Worm (Caenorhabditis elegans) whole organism, late embryonic: ENCODE data around the gene C27D6.3.
A peak's percentile ranks its signal among the peaks of the same experiment; 100 is the strongest.

Experiments used
- C08G9.2 ChIP-seq: sonication (generic microtip); optimal IDR thresholded peaks from 2 replicates; lab custom pipeline; 2016; ENCODE audit warnings: mild to moderate bottlenecking, missing genetic modification characterization, moderate library complexity, missing compliant biosample characterization
- F13H6.1 ChIP-seq: sonication (generic microtip); optimal IDR thresholded peaks from 2 replicates; lab custom pipeline; 2016; ENCODE audit warnings: missing genetic modification characterization, missing compliant biosample characterization
- T23F11.4 ChIP-seq: fragments of 200-800 bp; sonication (Bioruptor generic); optimal IDR thresholded peaks from 2 replicates; lab custom pipeline; 2018; ENCODE audit warnings: mild to moderate bottlenecking, missing genetic modification characterization, missing compliant biosample characterization
- ceh-14 ChIP-seq: sonication (generic microtip); optimal IDR thresholded peaks from 2 replicates; lab custom pipeline; 2016; ENCODE audit warnings: missing genotype, missing genetic modification characterization, missing compliant biosample characterization
- ceh-2 ChIP-seq: sonication (generic microtip); optimal IDR thresholded peaks from 2 replicates; lab custom pipeline; 2016; ENCODE audit warnings: missing genotype, missing genetic modification characterization, missing compliant biosample characterization
- ceh-22 ChIP-seq: sonication (generic microtip); optimal IDR thresholded peaks from 2 replicates; lab custom pipeline; 2017; ENCODE audit warnings: missing biosample characterization, missing genetic modification characterization
- ceh-30 ChIP-seq: fragments of 150-350 bp; optimal IDR thresholded peaks from 2 replicates; lab custom pipeline; 2014; ENCODE audit warnings: missing biosample characterization, missing genetic modification characterization
- ceh-6 ChIP-seq: fragments of 200-800 bp; sonication (Bioruptor generic); optimal IDR thresholded peaks from 2 replicates; lab custom pipeline; 2018; ENCODE audit warnings: mild to moderate bottlenecking, missing genetic modification characterization, missing compliant biosample characterization
- dmd-4 ChIP-seq: sonication (generic microtip); optimal IDR thresholded peaks from 2 replicates; lab custom pipeline; 2016; ENCODE audit warnings: borderline replicate concordance, missing genetic modification characterization, missing compliant biosample characterization
- dve-1 ChIP-seq: sonication (generic microtip); optimal IDR thresholded peaks from 2 replicates; lab custom pipeline; 2017; ENCODE audit warnings: antibody characterized with exemption, mild to moderate bottlenecking, missing genetic modification characterization, missing compliant biosample characterization
- elt-2 ChIP-seq: sonication (generic microtip); optimal IDR thresholded peaks from 2 replicates; lab custom pipeline; 2016; ENCODE audit warnings: missing genetic modification reagents, missing genetic modification characterization, missing compliant biosample characterization
- elt-4 ChIP-seq: sonication (generic microtip); optimal IDR thresholded peaks from 2 replicates; lab custom pipeline; 2016; ENCODE audit warnings: missing genetic modification characterization, missing compliant biosample characterization
- ets-4 ChIP-seq: sonication (generic microtip); optimal IDR thresholded peaks from 2 replicates; lab custom pipeline; 2016; ENCODE audit warnings: missing genetic modification characterization, missing compliant biosample characterization
- gmeb-2 ChIP-seq: sonication (generic microtip); optimal IDR thresholded peaks from 2 replicates; lab custom pipeline; 2016; ENCODE audit warnings: missing genetic modification characterization, inconsistent platforms, missing compliant biosample characterization
- hlh-30 ChIP-seq: sonication (generic microtip); optimal IDR thresholded peaks from 2 replicates; lab custom pipeline; 2017; ENCODE audit warnings: antibody characterized with exemption, missing genetic modification characterization, missing compliant biosample characterization; ENCODE audit not compliant: insufficient read depth
- hlh-8 ChIP-seq: sonication (generic microtip); optimal IDR thresholded peaks from 2 replicates; lab custom pipeline; 2016; ENCODE audit warnings: missing genotype, missing genetic modification characterization, missing compliant biosample characterization
- lim-6 ChIP-seq: sonication (generic microtip); optimal IDR thresholded peaks from 2 replicates; lab custom pipeline; 2016; ENCODE audit warnings: missing genetic modification characterization, missing compliant biosample characterization
- nhr-232 ChIP-seq: sonication (generic microtip); optimal IDR thresholded peaks from 2 replicates; lab custom pipeline; 2016; ENCODE audit warnings: missing genetic modification characterization, missing compliant biosample characterization
- unc-3 ChIP-seq, 2 experiments: fragments of 200-800 bp in 1 of 2; sonication (Bioruptor generic) in 1 of 2; sonication (generic microtip) in 1 of 2; conservative IDR thresholded peaks in 1 of 2; optimal IDR thresholded peaks in 1 of 2; 2 replicates each; pipeline versions ENCODE4 v1.3.6 to Lab custom; 2016 to 2022; ENCODE audit warnings: missing compliant biosample characterization in 2 of 2, missing genetic modification characterization in 2 of 2, missing genetic modification reagents in 1 of 2
- unc-42 ChIP-seq: sonication (generic microtip); optimal IDR thresholded peaks from 2 replicates; lab custom pipeline; 2016; ENCODE audit warnings: missing genotype, missing genetic modification characterization, missing compliant biosample characterization
- ztf-16 ChIP-seq: sonication (generic microtip); optimal IDR thresholded peaks from 2 replicates; lab custom pipeline; 2017; ENCODE audit warnings: missing genetic modification characterization, missing compliant biosample characterization

C27D6.3 gene

DNA sequence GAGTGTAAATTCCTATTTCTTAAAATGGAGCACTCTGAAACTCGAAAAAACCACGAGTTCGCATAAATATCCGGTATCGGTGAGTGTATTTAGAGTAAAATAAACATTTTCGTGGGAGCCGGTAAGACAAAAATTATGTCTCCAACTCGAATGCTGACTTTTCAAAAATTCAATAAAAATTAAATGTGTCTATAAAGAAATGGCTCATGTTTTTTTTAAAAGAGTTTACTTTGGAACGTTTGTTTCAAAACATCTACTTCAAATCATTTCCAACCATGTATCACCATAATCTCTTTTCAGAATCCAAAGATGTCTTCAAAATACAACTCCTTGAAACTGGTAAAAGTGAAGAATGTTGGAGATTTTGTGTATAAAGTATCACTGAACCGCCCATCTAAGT lies 31.7 kb downstream of the C27D6.3 start, which contains the start of gene F58A6.1:
TSS of gene F58A6.1 (plus strand) at position 301 of the 400 bp plus-strand sequence.
- TF ChIP-seq ceh-14 (tag; lab: Kevin White, UChicago) (no peak), hlh-8 (tag; lab: Kevin White, UChicago) (no peak), F13H6.1 (tag; lab: Kevin White, UChicago) (no peak), C08G9.2 (tag; lab: Kevin White, UChicago) (no peak), unc-3 (GFP tag; conservative IDR thresholded peaks at IDR 0.05; lab: Robert Waterston, UW) (no peak), unc-3 (tag; optimal IDR thresholded peaks at IDR 0.05; lab: Kevin White, UChicago) (no peak), hlh-30 (tag; lab: Kevin White, UChicago) (no peak), ceh-30 (tag; lab: Kevin White, UChicago) (no peak)

- TF ChIP-seq lim-6 (tag; lab: Kevin White, UChicago) (no peak), elt-2 (tag; lab: Kevin White, UChicago) (peak; percentile 65)
These were observed 32.2 kb downstream of the C27D6.3 start, which contains the start of gene nas-29 for ce11 chrII:5141945-5142514. nas-29 (minus strand) TSS chrII:5142036.

DNA sequence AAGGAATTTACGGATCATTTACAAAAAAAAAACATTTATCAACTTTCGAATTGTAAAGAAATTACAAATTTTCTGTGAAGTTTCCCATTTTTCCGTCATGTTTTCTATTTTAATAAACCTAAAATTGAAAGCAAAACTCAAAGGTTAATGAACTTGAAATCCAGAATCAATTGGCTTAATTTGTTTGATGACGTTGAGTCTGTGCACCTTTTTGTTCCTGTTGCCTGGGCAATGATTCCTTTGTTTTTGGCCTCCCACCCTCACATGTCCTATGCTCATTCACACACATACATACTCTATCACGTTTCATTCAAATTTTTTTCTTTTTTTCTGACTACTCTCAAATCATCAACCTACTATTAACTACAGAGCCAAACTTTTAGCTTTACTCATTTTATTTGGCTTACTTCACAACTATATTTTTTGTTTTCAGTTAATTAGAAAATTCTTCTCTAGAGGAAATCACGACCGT lies 37.9 kb downstream of the C27D6.3 start, which contains the start of gene F58A6.2:
TSS of gene F58A6.2 (plus strand) at position 422 of the 472 bp plus-strand sequence.
- TF ChIP-seq T23F11.4 (GFP tag; lab: Kevin White, UChicago) (no peak), nhr-232 (tag; lab: Kevin White, UChicago) (no peak), ceh-14 (tag; lab: Kevin White, UChicago) (no peak), dmd-4 (tag; lab: Kevin White, UChicago) (no peak), ceh-22 (no peak), ztf-16 (tag; lab: Kevin White, UChicago) (no peak), ceh-2 (no peak), dve-1 (tag; lab: Kevin White, UChicago) (no peak)

DNA sequence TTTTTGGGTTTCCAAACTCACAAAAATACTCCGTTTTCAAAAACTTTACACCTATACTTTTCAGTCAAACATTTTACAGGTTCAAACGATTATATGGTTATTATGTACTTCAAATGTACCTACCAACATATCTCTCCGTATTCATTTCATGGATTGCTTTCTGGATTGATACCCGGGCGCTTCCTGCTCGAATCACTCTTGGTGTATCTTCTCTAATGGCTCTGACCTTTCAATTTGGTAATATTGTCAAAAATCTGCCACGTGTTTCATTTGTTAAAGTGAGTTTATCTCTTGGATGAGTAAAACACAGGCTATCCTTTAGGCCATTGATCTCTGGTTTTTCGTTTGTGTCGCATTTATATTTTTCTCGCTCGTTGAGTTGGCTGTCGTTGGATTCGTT lies 42.5 kb downstream of the C27D6.3 start:
- TF ChIP-seq unc-42 (tag; lab: Kevin White, UChicago): no peak
- TF ChIP-seq ceh-6 (GFP tag; lab: Kevin White, UChicago): no peak
- no peak for TF ChIP-seq elt-4
- no peak for TF ChIP-seq ceh-2
- no peak for TF ChIP-seq gmeb-2 (tag; lab: Kevin White, UChicago)
- TF ChIP-seq ets-4 (tag; lab: Kevin White, UChicago): no peak
- TF ChIP-seq unc-3 (GFP tag; conservative IDR thresholded peaks at IDR 0.05; lab: Robert Waterston, UW): no peak
- no peak for TF ChIP-seq unc-3 (tag; optimal IDR thresholded peaks at IDR 0.05; lab: Kevin White, UChicago)

DNA sequence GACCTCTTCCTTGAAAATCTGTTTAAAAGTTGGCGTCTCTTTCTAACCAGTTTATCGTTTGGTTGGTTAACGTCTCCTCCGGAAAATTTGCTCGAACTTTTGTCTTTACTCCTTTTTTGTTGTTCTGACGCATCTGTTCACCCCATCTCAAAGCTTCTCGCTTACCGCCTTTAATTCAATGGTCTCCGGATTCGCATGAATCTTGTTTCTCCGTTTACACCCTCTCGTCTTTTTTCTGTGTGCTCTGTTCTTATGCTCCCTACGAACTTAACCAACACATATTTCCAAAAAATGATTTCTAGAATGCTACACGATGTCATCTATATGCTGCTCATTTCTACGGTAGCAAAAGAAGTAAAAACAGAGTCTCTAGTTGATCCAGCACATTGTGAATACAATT lies 44.2 kb downstream of the C27D6.3 start, which contains the start of gene lgc-56:
TSS of gene lgc-56 (plus strand) at position 301 of the 400 bp plus-strand sequence.
- TF ChIP-seq hlh-30 (tag; lab: Kevin White, UChicago) (no peak), lim-6 (tag; lab: Kevin White, UChicago) (no peak)
